Worm (Caenorhabditis elegans): Measurements from ENCODE around the gene abu-10.

ce11 chrX:3752443-3752842, 45.5 kb upstream of the abu-10 start:
- TF ChIP-seq aly-2 (tag; optimal IDR thresholded peaks at IDR 0.05) (no peak), fos-1 (tag; optimal IDR thresholded peaks at IDR 0.05) (no peak), sma-3 (GFP tag; optimal IDR thresholded peaks at IDR 0.05) (no peak), nhr-12 (tag; optimal IDR thresholded peaks at IDR 0.05) (no peak), mdl-1 (tag; optimal IDR thresholded peaks at IDR 0.05) (no peak)
